Fruit fly (Drosophila melanogaster) Kc167 (cell line): ENCODE measurements around the gene CG42535.

Experiments used
- Myc ChIP-seq: fragments of >200 bp; optimal IDR thresholded peaks from 2 replicates; lab custom pipeline; 2017; ENCODE audit warnings: missing external identifiers
- psq ChIP-seq: fragments of >200 bp; optimal IDR thresholded peaks from 2 replicates; lab custom pipeline; 2017; ENCODE audit warnings: missing external identifiers

DNA sequence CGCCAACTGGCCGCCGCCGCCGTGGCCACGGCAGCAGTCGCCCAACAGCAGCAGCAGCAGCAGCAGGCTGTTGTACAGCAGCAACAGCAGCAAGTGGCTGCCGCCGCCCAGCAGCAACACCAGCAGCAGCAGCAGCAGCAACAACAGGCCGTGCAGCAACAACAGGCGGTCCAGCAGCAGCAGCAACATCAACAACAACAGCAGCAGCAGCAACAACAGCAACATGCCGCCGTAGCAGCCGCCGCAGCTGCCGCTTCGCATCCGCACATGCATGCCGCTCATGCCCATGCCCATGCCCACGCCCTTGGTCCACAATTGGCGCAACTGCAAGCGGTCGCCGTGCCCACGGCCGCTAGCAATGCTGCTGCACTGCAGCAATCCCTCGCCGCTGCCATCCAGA lies 45.8 kb downstream of the CG42535 start:
- no peak for TF ChIP-seq Myc (lab: Kevin White, UChicago)
- TF ChIP-seq psq (lab: Kevin White, UChicago): no peak
